Worm (Caenorhabditis elegans) whole organism, young adult: ENCODE results near the gene mnk-1.

ENCODE experiments used
- B0261.1 ChIP-seq: sonication (generic microtip); optimal IDR thresholded peaks from 2 replicates; lab custom pipeline; 2016; ENCODE audit warnings: mild to moderate bottlenecking, missing genetic modification characterization, moderate library complexity, missing compliant biosample characterization
- B0336.3 ChIP-seq: fragments of 200-800 bp; sonication (Bioruptor generic); IDR thresholded peaks from 2 replicates; pipeline ENCODE4 v1.3.6; 2022; ENCODE audit warnings: missing genetic modification characterization, missing compliant biosample characterization
- D2030.7 ChIP-seq: fragments of 200-800 bp; sonication (Bioruptor generic); IDR thresholded peaks from 2 replicates; pipeline ENCODE4 v1.3.6; 2022; ENCODE audit warnings: missing genetic modification reagents, missing genetic modification characterization, missing compliant biosample characterization
- F22D6.2 ChIP-seq: sonication (generic microtip); optimal IDR thresholded peaks from 2 replicates; lab custom pipeline; 2016; ENCODE audit warnings: mild to moderate bottlenecking, missing genetic modification characterization, missing compliant biosample characterization
- F33H1.4 ChIP-seq: fragments of 200-800 bp; sonication (Bioruptor generic); IDR thresholded peaks from 2 replicates; pipeline ENCODE4 v1.3.6; 2022; ENCODE audit warnings: missing genetic modification reagents, missing genetic modification characterization, missing compliant biosample characterization
- F39B2.1 ChIP-seq: fragments of 200-800 bp; sonication (Bioruptor generic); IDR thresholded peaks from 2 replicates; pipeline ENCODE4 v1.3.6; 2022; ENCODE audit warnings: missing genetic modification reagents, missing genetic modification characterization, missing compliant biosample characterization
- F49E8.2 ChIP-seq: sonication (generic microtip); optimal IDR thresholded peaks from 3 replicates; lab custom pipeline; 2017; ENCODE audit warnings: missing genetic modification characterization, mild to moderate bottlenecking, missing compliant biosample characterization, antibody characterized with exemption, moderate library complexity; ENCODE audit not compliant: insufficient read depth
- F57C9.4 ChIP-seq: sonication (generic microtip); optimal IDR thresholded peaks from 2 replicates; lab custom pipeline; 2017; ENCODE audit warnings: mild to moderate bottlenecking, missing genetic modification characterization, missing compliant biosample characterization
- T07F8.4 ChIP-seq: sonication (generic microtip); optimal IDR thresholded peaks from 2 replicates; lab custom pipeline; 2016; ENCODE audit warnings: mild to moderate bottlenecking, missing genetic modification characterization, moderate library complexity, missing compliant biosample characterization
- T26A5.8 ChIP-seq: sonication (generic microtip); optimal IDR thresholded peaks from 2 replicates; lab custom pipeline; 2016; ENCODE audit warnings: missing genetic modification characterization, missing compliant biosample characterization
- Y95B8A.8 ChIP-seq: fragments of 200-800 bp; sonication (Bioruptor generic); IDR thresholded peaks from 2 replicates; pipeline ENCODE4 v1.3.6; 2022; ENCODE audit warnings: missing genetic modification reagents, missing genetic modification characterization, missing compliant biosample characterization
- akir-1 ChIP-seq: fragments of 200-800 bp; sonication (Bioruptor generic); optimal IDR thresholded peaks from 2 replicates; lab custom pipeline; 2018; ENCODE audit warnings: mild to moderate bottlenecking, missing genetic modification characterization, moderate library complexity, missing compliant biosample characterization
- ama-1 ChIP-seq, 3 experiments: fragments of 150-350 bp in 1 of 3; sonication (generic microtip) in 2 of 3; optimal IDR thresholded peaks; 2 replicates each; lab custom pipeline; 2014 to 2018; ENCODE audit warnings: missing biosample characterization in 2 of 3, missing genetic modification characterization in 2 of 3, missing genetic modification reagents in 2 of 3
- aptf-2 ChIP-seq: fragments of 200-800 bp; sonication (Bioruptor generic); conservative IDR thresholded peaks from 2 replicates; pipeline ENCODE4 v1.3.6; 2022; ENCODE audit warnings: missing genetic modification reagents, missing genetic modification characterization, missing compliant biosample characterization
- aptf-3 ChIP-seq: fragments of 200-800 bp; sonication (Bioruptor generic); IDR thresholded peaks from 2 replicates; pipeline ENCODE4 v1.3.6; 2022; ENCODE audit warnings: missing genetic modification characterization, missing compliant biosample characterization
- atf-7 ChIP-seq: sonication (generic microtip); optimal IDR thresholded peaks from 2 replicates; lab custom pipeline; 2017; ENCODE audit warnings: mild to moderate bottlenecking, missing genetic modification characterization, missing compliant biosample characterization
- athp-1 ChIP-seq: sonication (generic microtip); optimal IDR thresholded peaks from 2 replicates; lab custom pipeline; 2017; ENCODE audit warnings: mild to moderate bottlenecking, missing genetic modification characterization, missing compliant biosample characterization
- attf-3 ChIP-seq: fragments of 200-800 bp; sonication (Bioruptor generic); conservative IDR thresholded peaks from 2 replicates; pipeline ENCODE4 v1.3.6; 2022; ENCODE audit warnings: missing genetic modification reagents, missing genetic modification characterization, missing compliant biosample characterization
- bed-2 ChIP-seq: fragments of 200-800 bp; sonication (Bioruptor generic); IDR thresholded peaks from 2 replicates; pipeline ENCODE4 v1.3.6; 2022; ENCODE audit warnings: missing genetic modification reagents, missing genetic modification characterization, missing compliant biosample characterization
- cebp-2 ChIP-seq: fragments of 200-800 bp; sonication (Bioruptor generic); IDR thresholded peaks from 2 replicates; pipeline ENCODE4 v1.3.6; 2022; ENCODE audit warnings: missing genetic modification characterization, missing compliant biosample characterization
- ceh-79 ChIP-seq: sonication (generic microtip); optimal IDR thresholded peaks from 2 replicates; lab custom pipeline; 2017; ENCODE audit warnings: mild to moderate bottlenecking, missing genetic modification characterization, missing compliant biosample characterization
- ceh-91 ChIP-seq: fragments of 200-800 bp; sonication (Bioruptor generic); IDR thresholded peaks from 2 replicates; pipeline ENCODE4 v1.3.6; 2022; ENCODE audit warnings: missing genetic modification reagents, missing genetic modification characterization, missing compliant biosample characterization
- dox-1 ChIP-seq: fragments of 200-800 bp; sonication (Bioruptor generic); IDR thresholded peaks from 2 replicates; pipeline ENCODE4 v1.3.6; 2022; ENCODE audit warnings: missing genetic modification reagents, missing genetic modification characterization, missing compliant biosample characterization
- dpff-1 ChIP-seq: sonication (generic microtip); optimal IDR thresholded peaks from 2 replicates; lab custom pipeline; 2017; ENCODE audit warnings: mild to moderate bottlenecking, missing genetic modification characterization, missing compliant biosample characterization
- egl-44 ChIP-seq: fragments of 200-800 bp; sonication (Bioruptor generic); IDR thresholded peaks from 2 replicates; pipeline ENCODE4 v1.3.6; 2022; ENCODE audit warnings: missing genetic modification reagents, missing genetic modification characterization, missing compliant biosample characterization
- ets-4 ChIP-seq: fragments of 200-800 bp; sonication (Bioruptor generic); optimal IDR thresholded peaks from 2 replicates; lab custom pipeline; 2018; ENCODE audit warnings: mild to moderate bottlenecking, missing genetic modification characterization, missing compliant biosample characterization
- fkh-3 ChIP-seq: sonication (generic microtip); optimal IDR thresholded peaks from 2 replicates; lab custom pipeline; 2016; ENCODE audit warnings: mild to moderate bottlenecking, missing genetic modification characterization, missing compliant biosample characterization
- gei-17 ChIP-seq: fragments of 200-800 bp; sonication (Bioruptor generic); optimal IDR thresholded peaks from 2 replicates; lab custom pipeline; 2018; ENCODE audit warnings: mild to moderate bottlenecking, missing genetic modification characterization, missing compliant biosample characterization
- hlh-12 ChIP-seq: sonication (generic microtip); optimal IDR thresholded peaks from 2 replicates; lab custom pipeline; 2016; ENCODE audit warnings: missing genetic modification characterization, missing compliant biosample characterization
- hmg-1.2 ChIP-seq: fragments of 200-800 bp; sonication (Bioruptor generic); IDR thresholded peaks from 2 replicates; pipeline ENCODE4 v1.3.6; 2022; ENCODE audit warnings: missing genetic modification reagents, missing genetic modification characterization, missing compliant biosample characterization
- hrde-1 ChIP-seq: sonication (generic microtip); optimal IDR thresholded peaks from 2 replicates; lab custom pipeline; 2016; ENCODE audit warnings: missing genetic modification characterization, mild to moderate bottlenecking, missing compliant biosample characterization, moderate library complexity, missing genotype, missing genetic modification reagents, borderline replicate concordance
- lin-26 ChIP-seq: fragments of 200-800 bp; sonication (Bioruptor generic); IDR thresholded peaks from 2 replicates; pipeline ENCODE4 v1.3.6; 2022; ENCODE audit warnings: missing genetic modification reagents, missing genetic modification characterization, missing compliant biosample characterization
- lin-35 ChIP-seq, 3 experiments: fragments of 150-350 bp in 2 of 3; sonication (generic microtip) in 1 of 3; optimal IDR thresholded peaks; 2 replicates each; lab custom pipeline; 2014 to 2018; ENCODE audit warnings: missing biosample characterization in 3 of 3, missing genetic modification characterization in 3 of 3, missing genetic modification reagents in 3 of 3
- madf-8 ChIP-seq: fragments of 200-800 bp; sonication (Bioruptor generic); conservative IDR thresholded peaks from 2 replicates; pipeline ENCODE4 v1.3.6; 2022; ENCODE audit warnings: missing genetic modification reagents, missing genetic modification characterization, missing compliant biosample characterization
- mcd-1 ChIP-seq: fragments of 200-800 bp; sonication (Bioruptor generic); IDR thresholded peaks from 2 replicates; pipeline ENCODE4 v1.3.6; 2022; ENCODE audit warnings: missing genetic modification reagents, missing genetic modification characterization, missing compliant biosample characterization
- nhr-120 ChIP-seq: fragments of 200-800 bp; sonication (Bioruptor generic); IDR thresholded peaks from 2 replicates; pipeline ENCODE4 v1.3.6; 2022; ENCODE audit warnings: missing genetic modification characterization, missing compliant biosample characterization
- nhr-179 ChIP-seq: sonication (generic microtip); optimal IDR thresholded peaks from 2 replicates; lab custom pipeline; 2016; ENCODE audit warnings: mild to moderate bottlenecking, missing genetic modification characterization, missing compliant biosample characterization
- nhr-80 ChIP-seq: sonication (generic microtip); optimal IDR thresholded peaks from 2 replicates; lab custom pipeline; 2016; ENCODE audit warnings: missing genetic modification characterization, missing compliant biosample characterization
- nhr-90 ChIP-seq: sonication (generic microtip); optimal IDR thresholded peaks from 2 replicates; lab custom pipeline; 2016; ENCODE audit warnings: missing genotype, mild to moderate bottlenecking, missing genetic modification characterization, missing compliant biosample characterization
- pbrm-1 ChIP-seq: fragments of 200-800 bp; sonication (Bioruptor generic); IDR thresholded peaks from 2 replicates; pipeline ENCODE4 v1.3.6; 2022; ENCODE audit warnings: missing genetic modification reagents, missing genetic modification characterization, missing compliant biosample characterization
- rcor-1 ChIP-seq: fragments of 200-800 bp; sonication (Bioruptor generic); IDR thresholded peaks from 2 replicates; pipeline ENCODE4 v1.3.6; 2022; ENCODE audit warnings: missing genetic modification reagents, missing genetic modification characterization, missing compliant biosample characterization
- somi-1 ChIP-seq: fragments of 200-800 bp; sonication (Bioruptor generic); optimal IDR thresholded peaks from 2 replicates; lab custom pipeline; 2018; ENCODE audit warnings: mild to moderate bottlenecking, missing genetic modification characterization, missing compliant biosample characterization
- tbp1 ChIP-seq: fragments of 200-800 bp; sonication (Bioruptor generic); optimal IDR thresholded peaks from 2 replicates; lab custom pipeline; 2018; ENCODE audit warnings: mild to moderate bottlenecking, missing genetic modification characterization, missing compliant biosample characterization
- unc-130 ChIP-seq: sonication (generic microtip); optimal IDR thresholded peaks from 2 replicates; lab custom pipeline; 2016; ENCODE audit warnings: missing genetic modification reagents, missing genetic modification characterization, missing compliant biosample characterization
- zfh-2 ChIP-seq: fragments of 200-800 bp; sonication (Bioruptor generic); conservative IDR thresholded peaks from 2 replicates; pipeline ENCODE4 v1.3.6; 2022; ENCODE audit warnings: missing genetic modification reagents, missing genetic modification characterization, missing compliant biosample characterization
- zim-3 ChIP-seq: sonication (generic microtip); optimal IDR thresholded peaks from 2 replicates; lab custom pipeline; 2017; ENCODE audit warnings: mild to moderate bottlenecking, missing genetic modification characterization, moderate library complexity, missing compliant biosample characterization
- ztf-25 ChIP-seq: fragments of 200-800 bp; sonication (Bioruptor generic); IDR thresholded peaks from 2 replicates; pipeline ENCODE4 v1.3.6; 2022; ENCODE audit warnings: missing genetic modification reagents, missing genetic modification characterization, missing compliant biosample characterization
- ztf-3 ChIP-seq: fragments of 200-800 bp; sonication (Bioruptor generic); optimal IDR thresholded peaks from 2 replicates; lab custom pipeline; 2018; ENCODE audit warnings: mild to moderate bottlenecking, missing genetic modification characterization, missing compliant biosample characterization

The mnk-1 gene

ce11 chrII:10541923-10542486, 12.8 kb downstream of the mnk-1 start, which contains the start of gene pro-1 (continued):
- TF ChIP-seq madf-8 (GFP tag; lab: Robert Waterston, UW), result 0 out of 2 replicates have a peak, but pooled peaks have one; percentile 5
- peak; percentile 36; the same call in 1 of the 2 replicates for TF ChIP-seq attf-3
- TF ChIP-seq ceh-79, result peak; percentile 74
- TF ChIP-seq lin-35 (GFP tag; optimal IDR thresholded peaks at IDR 0.05; lab: Kevin White, UChicago), result peak in 2 of 3 experiments; percentile 40 to 79
- no peak for TF ChIP-seq dpff-1
- TF ChIP-seq unc-130 (GFP tag; lab: Kevin White, UChicago), result no peak
- TF ChIP-seq ceh-91 (GFP tag; lab: Robert Waterston, UW), result no peak
- TF ChIP-seq mcd-1 (GFP tag; lab: Robert Waterston, UW), result peak; percentile 65
- no peak for TF ChIP-seq F49E8.2 (tag; lab: Kevin White, UChicago)
- 0 out of 2 replicates have a peak, but pooled peaks have one; percentile 7 for TF ChIP-seq ztf-25
- TF ChIP-seq ama-1 (optimal IDR thresholded peaks at IDR 0.05; lab: Kevin White, UChicago), result peak; percentile 81
- TF ChIP-seq ama-1 (GFP tag; optimal IDR thresholded peaks at IDR 0.05; lab: Kevin White, UChicago), result peak in 1 of 2 experiments; percentile 30
- TF ChIP-seq tbp1 (GFP tag; lab: Kevin White, UChicago), result peak; percentile 62
- no peak for TF ChIP-seq nhr-90 (tag; lab: Kevin White, UChicago)
- peak; percentile 57 for TF ChIP-seq hmg-1.2 (GFP tag; lab: Robert Waterston, UW)
- TF ChIP-seq somi-1 (GFP tag; lab: Kevin White, UChicago), result peak; percentile 28
- TF ChIP-seq egl-44 (GFP tag; lab: Robert Waterston, UW), result peak; percentile 79; the same call in 1 of the 2 replicates
- peak; percentile 15 for TF ChIP-seq F22D6.2 (tag; lab: Kevin White, UChicago)
- peak; percentile 91; the same call in 1 of the 2 replicates for TF ChIP-seq aptf-3
- peak; percentile 74; the same call in 1 of the 2 replicates for TF ChIP-seq F39B2.1 (GFP tag; lab: Robert Waterston, UW)
- TF ChIP-seq Y95B8A.8 (GFP tag; lab: Robert Waterston, UW), result peak; percentile 85
- no peak; the same call in none of the 2 replicates for TF ChIP-seq lin-26 (GFP tag; lab: Robert Waterston, UW)
- TF ChIP-seq aptf-2 (GFP tag; lab: Robert Waterston, UW), result no peak
- TF ChIP-seq nhr-80, result peak; percentile 15
- peak; percentile 52; the same call in 1 of the 2 replicates for TF ChIP-seq rcor-1 (GFP tag; lab: Robert Waterston, UW)
- TF ChIP-seq nhr-120, result peak; percentile 82
- no peak for TF ChIP-seq bed-2 (GFP tag; lab: Robert Waterston, UW)
- TF ChIP-seq hlh-12 (tag; lab: Kevin White, UChicago), result no peak
- TF ChIP-seq B0336.3 (GFP tag; lab: Robert Waterston, UW), result peak; percentile 4; the same call in 1 of the 2 replicates
- peak; percentile 36 for TF ChIP-seq F57C9.4 (tag; lab: Kevin White, UChicago)
- peak; percentile 72 for TF ChIP-seq gei-17 (GFP tag; lab: Kevin White, UChicago)
- peak; percentile 36; the same call in 1 of the 2 replicates for TF ChIP-seq D2030.7
- TF ChIP-seq athp-1 (tag; lab: Kevin White, UChicago), result peak; percentile 99
- TF ChIP-seq ztf-3 (GFP tag; lab: Kevin White, UChicago), result peak; percentile 14
- no peak for TF ChIP-seq nhr-179 (tag; lab: Kevin White, UChicago)
- no peak for TF ChIP-seq hrde-1
- peak; percentile 67 for TF ChIP-seq dox-1 (GFP tag; lab: Robert Waterston, UW)
- TF ChIP-seq T26A5.8 (tag; lab: Kevin White, UChicago), result peak; percentile 50
- TF ChIP-seq zim-3 (tag; lab: Kevin White, UChicago), result peak; percentile 77
- peak; percentile 94 for TF ChIP-seq pbrm-1 (GFP tag; lab: Robert Waterston, UW)
- TF ChIP-seq cebp-2, result peak; percentile 72
- TF ChIP-seq T07F8.4, result no peak
- no peak for TF ChIP-seq zfh-2 (GFP tag; lab: Robert Waterston, UW)
- peak; percentile 53 for TF ChIP-seq F33H1.4 (GFP tag; lab: Robert Waterston, UW)
- TF ChIP-seq atf-7 (tag; lab: Kevin White, UChicago), result peak; percentile 81
- TF ChIP-seq fkh-3 (tag; lab: Kevin White, UChicago), result peak; percentile 17
- no peak for TF ChIP-seq ets-4 (GFP tag; lab: Kevin White, UChicago)
- TF ChIP-seq akir-1 (GFP tag; lab: Kevin White, UChicago), result no peak
- TF ChIP-seq B0261.1, result peak; percentile 18
